Fruit fly (Drosophila melanogaster) whole organism, embryonic: ENCODE data around the gene Cbl.
A peak's percentile ranks its signal among the peaks of the same experiment; 100 is the strongest.

Source experiments
- Ada2b ChIP-seq: fragments of 200-800 bp; sonication (Bioruptor generic); IDR thresholded peaks from 2 replicates; pipeline ENCODE4 v1.3.6; 2022; ENCODE audit warnings: missing biosample characterization, missing genetic modification characterization
- B-H2 ChIP-seq: fragments of 200-800 bp; sonication (Bioruptor generic); optimal IDR thresholded peaks from 2 replicates; lab custom pipeline; 2018; ENCODE audit warnings: missing biosample characterization, mild to moderate bottlenecking, missing genetic modification characterization
- Blimp-1 ChIP-seq: fragments of 200-800 bp; sonication (Bioruptor generic); optimal IDR thresholded peaks from 3 replicates; lab custom pipeline; 2018; ENCODE audit warnings: missing biosample characterization, missing genetic modification characterization, mild to moderate bottlenecking, moderate library complexity, missing genetic modification reagents
- CG10209 ChIP-seq: fragments of 200-800 bp; sonication (Bioruptor generic); optimal IDR thresholded peaks from 3 replicates; lab custom pipeline; 2017; ENCODE audit warnings: missing biosample characterization, mild to moderate bottlenecking, missing genetic modification characterization, missing genetic modification reagents
- CG12744 ChIP-seq: fragments of 200-800 bp; sonication (Bioruptor generic); optimal IDR thresholded peaks from 2 replicates; lab custom pipeline; 2016; ENCODE audit warnings: missing biosample characterization, missing genetic modification characterization
- CG14014 ChIP-seq: fragments of 200-800 bp; sonication (Bioruptor generic); IDR thresholded peaks from 2 replicates; pipeline ENCODE4 v1.3.6; 2022; ENCODE audit warnings: missing biosample characterization, missing genetic modification characterization
- CG1647 ChIP-seq: fragments of 200-800 bp; sonication (Bioruptor generic); optimal IDR thresholded peaks from 3 replicates; lab custom pipeline; 2016; ENCODE audit warnings: missing biosample characterization, missing genetic modification characterization
- CG17385 ChIP-seq: fragments of 200-800 bp; sonication (Bioruptor generic); optimal IDR thresholded peaks from 3 replicates; lab custom pipeline; 2018; ENCODE audit warnings: missing biosample characterization, mild to moderate bottlenecking, missing genetic modification characterization
- CG1792 ChIP-seq: fragments of 200-800 bp; sonication (Bioruptor generic); optimal IDR thresholded peaks from 2 replicates; lab custom pipeline; 2016; ENCODE audit warnings: missing biosample characterization, missing genetic modification characterization
- CG18262 ChIP-seq: fragments of 200-800 bp; optimal IDR thresholded peaks from 3 replicates; lab custom pipeline; 2019; ENCODE audit warnings: missing biosample characterization, mild to moderate bottlenecking, missing genetic modification characterization, moderate library complexity
- CG18599 ChIP-seq: fragments of 200-800 bp; sonication (Bioruptor generic); optimal IDR thresholded peaks from 3 replicates; lab custom pipeline; 2017; ENCODE audit warnings: missing biosample characterization, missing genetic modification characterization, mild to moderate bottlenecking, moderate library complexity, missing genetic modification reagents
- CG2116 ChIP-seq: fragments of 200-800 bp; sonication (Bioruptor generic); optimal IDR thresholded peaks from 3 replicates; lab custom pipeline; 2018; ENCODE audit warnings: missing biosample characterization, mild to moderate bottlenecking, missing genetic modification characterization
- CG3838 ChIP-seq: fragments of 200-800 bp; sonication (Bioruptor generic); optimal IDR thresholded peaks from 3 replicates; lab custom pipeline; 2016; ENCODE audit warnings: missing biosample characterization, missing genetic modification characterization
- CG6765 ChIP-seq: fragments of 200-800 bp; sonication (Bioruptor generic); optimal IDR thresholded peaks from 3 replicates; lab custom pipeline; 2017; ENCODE audit warnings: missing biosample characterization, mild to moderate bottlenecking, missing genetic modification characterization
- CG8290 ChIP-seq, 3 experiments: fragments of 200-800 bp; sonication (Bioruptor generic); optimal IDR thresholded peaks; 2 replicates each; lab custom pipeline; 2016 to 2019; ENCODE audit warnings: missing biosample characterization in 3 of 3, missing genetic modification characterization in 3 of 3, mild to moderate bottlenecking in 2 of 3, moderate library complexity in 1 of 3
- CHES-1-like ChIP-seq: fragments of 200-800 bp; sonication (Bioruptor generic); optimal IDR thresholded peaks from 2 replicates; lab custom pipeline; 2016; ENCODE audit warnings: missing biosample characterization, missing genetic modification characterization
- Dfd ChIP-seq, 2 experiments: fragments of >200 bp; optimal IDR thresholded peaks; 2 replicates each; lab custom pipeline; 2017; ENCODE audit warnings: missing biosample characterization in 2 of 2, missing genetic modification characterization in 2 of 2
- ERR ChIP-seq: fragments of 200-800 bp; sonication (Bioruptor generic); optimal IDR thresholded peaks from 2 replicates; lab custom pipeline; 2016; ENCODE audit warnings: missing biosample characterization, missing genetic modification characterization
- Fer1 ChIP-seq: fragments of 200-800 bp; sonication (Bioruptor generic); optimal IDR thresholded peaks from 2 replicates; lab custom pipeline; 2017; ENCODE audit warnings: missing biosample characterization, mild to moderate bottlenecking, missing genetic modification characterization
- HLH3B ChIP-seq: fragments of 200-800 bp; sonication (Bioruptor generic); IDR thresholded peaks from 2 replicates; pipeline ENCODE4 v1.3.6; 2022; ENCODE audit warnings: missing biosample characterization, missing genetic modification characterization
- Hr51 ChIP-seq, 2 experiments: fragments of 200-800 bp; sonication (Bioruptor generic); optimal IDR thresholded peaks; 2 replicates in 1 of 2; 3 replicates in 1 of 2; lab custom pipeline; 2016 to 2018; ENCODE audit warnings: missing biosample characterization in 2 of 2, missing genetic modification characterization in 2 of 2, mild to moderate bottlenecking in 1 of 2, moderate library complexity in 1 of 2
- Kr ChIP-seq: fragments of 200-800 bp; sonication (Bioruptor generic); optimal IDR thresholded peaks from 2 replicates; lab custom pipeline; 2017; ENCODE audit warnings: missing biosample characterization, mild to moderate bottlenecking, missing genetic modification characterization
- Meics ChIP-seq: fragments of 200-800 bp; sonication (Bioruptor generic); optimal IDR thresholded peaks from 2 replicates; lab custom pipeline; 2017; ENCODE audit warnings: missing biosample characterization, mild to moderate bottlenecking, missing genetic modification characterization
- NFAT ChIP-seq: fragments of 200-800 bp; sonication (Bioruptor generic); IDR thresholded peaks from 2 replicates; pipeline ENCODE4 v1.3.6; 2022; ENCODE audit warnings: missing biosample characterization, missing genetic modification characterization
- Neu2 ChIP-seq: fragments of 200-800 bp; sonication (Bioruptor generic); optimal IDR thresholded peaks from 3 replicates; lab custom pipeline; 2016; ENCODE audit warnings: missing biosample characterization, missing genetic modification characterization, borderline replicate concordance
- Oli ChIP-seq: fragments of 200-800 bp; sonication (Bioruptor generic); optimal IDR thresholded peaks from 2 replicates; lab custom pipeline; 2018; ENCODE audit warnings: missing biosample characterization, mild to moderate bottlenecking, missing genetic modification characterization, moderate library complexity
- Sox100B ChIP-seq: fragments of 200-800 bp; sonication (Bioruptor generic); optimal IDR thresholded peaks from 3 replicates; lab custom pipeline; 2018; ENCODE audit warnings: missing biosample characterization, mild to moderate bottlenecking, missing genetic modification characterization
- Sry-δ ChIP-seq: fragments of 200-800 bp; sonication (Bioruptor generic); optimal IDR thresholded peaks from 2 replicates; lab custom pipeline; 2016; ENCODE audit warnings: missing biosample characterization, missing genetic modification characterization
- Ssrp ChIP-seq: fragments of 200-800 bp; sonication (Bioruptor generic); optimal IDR thresholded peaks from 2 replicates; lab custom pipeline; 2018; ENCODE audit warnings: missing biosample characterization, mild to moderate bottlenecking, missing genetic modification characterization, moderate library complexity
- TFAM ChIP-seq: fragments of 200-800 bp; sonication (Bioruptor generic); optimal IDR thresholded peaks from 2 replicates; lab custom pipeline; 2017; ENCODE audit warnings: missing biosample characterization, missing genetic modification characterization, inconsistent platforms
- Xbp1 ChIP-seq: fragments of 200-800 bp; sonication (Bioruptor generic); optimal IDR thresholded peaks from 3 replicates; lab custom pipeline; 2016; ENCODE audit warnings: missing biosample characterization, mild to moderate bottlenecking, missing genetic modification characterization
- Xrp1 ChIP-seq: fragments of 200-800 bp; sonication (Bioruptor generic); IDR thresholded peaks from 2 replicates; pipeline ENCODE4 v1.3.6; 2022; ENCODE audit warnings: missing biosample characterization, missing genetic modification characterization
- bab2 ChIP-seq: fragments of 200-800 bp; sonication (Bioruptor generic); optimal IDR thresholded peaks from 2 replicates; lab custom pipeline; 2016; ENCODE audit warnings: missing biosample characterization, missing genetic modification characterization
- dimm ChIP-seq: fragments of 200-800 bp; sonication (Bioruptor generic); IDR thresholded peaks from 2 replicates; pipeline ENCODE4 v1.3.6; 2022; ENCODE audit warnings: missing biosample characterization, missing genetic modification characterization
- ems ChIP-seq: fragments of 200-800 bp; sonication (Bioruptor generic); optimal IDR thresholded peaks from 3 replicates; lab custom pipeline; 2016; ENCODE audit warnings: missing biosample characterization, missing genetic modification characterization
- exex ChIP-seq: fragments of 200-800 bp; sonication (Bioruptor generic); optimal IDR thresholded peaks from 4 replicates; lab custom pipeline; 2018; ENCODE audit warnings: missing biosample characterization, mild to moderate bottlenecking, missing genetic modification characterization, moderate library complexity
- fd96Cb ChIP-seq: fragments of 200-800 bp; sonication (Bioruptor generic); optimal IDR thresholded peaks from 2 replicates; lab custom pipeline; 2018; ENCODE audit warnings: missing biosample characterization, mild to moderate bottlenecking, missing genetic modification characterization, moderate library complexity
- gsb-n ChIP-seq: fragments of 200-800 bp; sonication (Bioruptor generic); optimal IDR thresholded peaks from 3 replicates; lab custom pipeline; 2018; ENCODE audit warnings: missing biosample characterization, mild to moderate bottlenecking, missing genetic modification characterization
- nmo ChIP-seq: fragments of 200-800 bp; sonication (Bioruptor generic); optimal IDR thresholded peaks from 2 replicates; lab custom pipeline; 2018; ENCODE audit warnings: missing biosample characterization, mild to moderate bottlenecking, missing genetic modification characterization, moderate library complexity
- pfk ChIP-seq: fragments of 200-800 bp; sonication (Bioruptor generic); optimal IDR thresholded peaks from 2 replicates; lab custom pipeline; 2018; ENCODE audit warnings: missing biosample characterization, mild to moderate bottlenecking, missing genetic modification characterization, moderate library complexity
- rib ChIP-seq: fragments of 200-800 bp; sonication (Bioruptor generic); IDR thresholded peaks from 2 replicates; pipeline ENCODE4 v1.3.6; 2022; ENCODE audit warnings: missing biosample characterization, missing genetic modification characterization
- run ChIP-seq: fragments of 200-800 bp; sonication (Bioruptor generic); optimal IDR thresholded peaks from 3 replicates; lab custom pipeline; 2018; ENCODE audit warnings: missing biosample characterization, mild to moderate bottlenecking, missing genetic modification characterization
- scrt ChIP-seq: fragments of 200-800 bp; sonication (Bioruptor generic); optimal IDR thresholded peaks from 2 replicates; lab custom pipeline; 2018; ENCODE audit warnings: missing biosample characterization, mild to moderate bottlenecking, missing genetic modification characterization, moderate library complexity
- sd ChIP-seq: fragments of 200-800 bp; sonication (Bioruptor generic); optimal IDR thresholded peaks from 3 replicates; lab custom pipeline; 2018; ENCODE audit warnings: missing biosample characterization, mild to moderate bottlenecking, missing genetic modification characterization, moderate library complexity
- slp2 ChIP-seq: fragments of 200-800 bp; sonication (Bioruptor generic); optimal IDR thresholded peaks from 2 replicates; lab custom pipeline; 2016; ENCODE audit warnings: missing biosample characterization, missing genetic modification characterization
- tio ChIP-seq: fragments of 200-800 bp; sonication (Bioruptor generic); optimal IDR thresholded peaks from 2 replicates; lab custom pipeline; 2017; ENCODE audit warnings: missing biosample characterization, missing genetic modification characterization, inconsistent platforms
- tx ChIP-seq: fragments of 200-800 bp; sonication (Bioruptor generic); optimal IDR thresholded peaks from 2 replicates; lab custom pipeline; 2016; ENCODE audit warnings: missing biosample characterization, missing genetic modification characterization
- wdn ChIP-seq: fragments of 200-800 bp; sonication (Bioruptor generic); IDR thresholded peaks from 2 replicates; pipeline ENCODE4 v1.3.6; 2022; ENCODE audit warnings: missing biosample characterization, missing genetic modification characterization

Cbl gene

dm6 chr3L:8446050-8446781 lies 21.5 kb downstream of the Cbl start (continued):
- TF ChIP-seq Ssrp (tag; lab: Kevin White, UChicago): peak; percentile 15
- TF ChIP-seq run (tag; lab: Kevin White, UChicago): no peak
- TF ChIP-seq CG2116 (GFP tag; lab: Kevin White, UChicago): no peak
- TF ChIP-seq CHES-1-like: peak; percentile 45
- TF ChIP-seq tio (GFP tag; lab: Kevin White, UChicago): peak; percentile 46
- TF ChIP-seq Hr51 (GFP tag; optimal IDR thresholded peaks at IDR 0.05; lab: Kevin White, UChicago): peak in 1 of 2 experiments; percentile 75
- no peak for TF ChIP-seq Neu2
- TF ChIP-seq Fer1 (GFP tag; lab: Kevin White, UChicago): peak; percentile 66
- peak; percentile 2 for TF ChIP-seq CG1647 (GFP tag; lab: Kevin White, UChicago)
- TF ChIP-seq Kr: no peak
- peak; percentile 65 for TF ChIP-seq NFAT (GFP tag; lab: Robert Waterston, UW)
- peak; percentile 70 for TF ChIP-seq CG18599
- TF ChIP-seq bab2 (GFP tag; lab: Kevin White, UChicago): peak; percentile 23
- TF ChIP-seq Xbp1 (GFP tag; lab: Kevin White, UChicago): peak; percentile 62
- TF ChIP-seq CG6765: peak; percentile 6
- TF ChIP-seq CG18262 (tag; lab: Kevin White, UChicago): peak; percentile 5
- TF ChIP-seq HLH3B (GFP tag; lab: Robert Waterston, UW): peak; percentile 19; the same call in 1 of the 2 replicates
- TF ChIP-seq fd96Cb: peak; percentile 26
- peak; percentile 59 for TF ChIP-seq scrt (GFP tag; lab: Kevin White, UChicago)
- no peak for TF ChIP-seq pfk (GFP tag; lab: Kevin White, UChicago)
- TF ChIP-seq slp2 (GFP tag; lab: Kevin White, UChicago): peak; percentile 15
- peak; percentile 32 for TF ChIP-seq Sox100B (GFP tag; lab: Kevin White, UChicago)
- no peak for TF ChIP-seq rib (GFP tag; lab: Robert Waterston, UW)
- TF ChIP-seq TFAM (GFP tag; lab: Kevin White, UChicago): no peak
- TF ChIP-seq CG17385: peak; percentile 62
- no peak for TF ChIP-seq CG3838 (GFP tag; lab: Kevin White, UChicago)
- TF ChIP-seq Ada2b: peak; percentile 59
- TF ChIP-seq wdn (GFP tag; lab: Robert Waterston, UW): peak; percentile 60; the same call in 1 of the 2 replicates
- TF ChIP-seq ems (GFP tag; lab: Kevin White, UChicago): peak; percentile 34
- TF ChIP-seq Sry-δ (GFP tag; lab: Kevin White, UChicago): peak; percentile 16
- peak; percentile 40 for TF ChIP-seq exex (tag; lab: Kevin White, UChicago)
- peak; percentile 31 for TF ChIP-seq Blimp-1 (GFP tag; lab: Kevin White, UChicago)
- peak; percentile 39 for TF ChIP-seq nmo
- TF ChIP-seq tx (GFP tag; lab: Kevin White, UChicago): peak; percentile 55
- TF ChIP-seq Oli (tag; lab: Kevin White, UChicago): peak; percentile 49
- TF ChIP-seq Dfd (GFP tag; optimal IDR thresholded peaks at IDR 0.05; lab: Kevin White, UChicago): no peak
- TF ChIP-seq gsb-n (tag; lab: Kevin White, UChicago): no peak
- TF ChIP-seq sd: peak; percentile 95
- TF ChIP-seq ERR: peak; percentile 55
- TF ChIP-seq CG8290 (GFP tag; optimal IDR thresholded peaks at IDR 0.05; lab: Kevin White, UChicago): no peak
- TF ChIP-seq CG8290 (tag; optimal IDR thresholded peaks at IDR 0.05; lab: Kevin White, UChicago): peak in 1 of 2 experiments; percentile 70
- TF ChIP-seq CG10209 (GFP tag; lab: Kevin White, UChicago): peak; percentile 19
- TF ChIP-seq Meics (GFP tag; lab: Kevin White, UChicago): peak; percentile 61
- TF ChIP-seq CG14014 (GFP tag; lab: Robert Waterston, UW): peak; percentile 72
- TF ChIP-seq CG12744: no peak
- TF ChIP-seq CG1792 (GFP tag; lab: Kevin White, UChicago): peak; percentile 36
- TF ChIP-seq Xrp1 (GFP tag; lab: Robert Waterston, UW): peak; percentile 43; the same call in 1 of the 2 replicates
- no peak for TF ChIP-seq dimm (GFP tag; lab: Robert Waterston, UW)
- peak; percentile 46 for TF ChIP-seq B-H2 (GFP tag; lab: Kevin White, UChicago)
